Worm (Caenorhabditis elegans) whole organism, L1 larva: Measurements from ENCODE around the gene try-9.

Experiments
- aha-1 ChIP-seq: fragments of 150-350 bp; optimal IDR thresholded peaks from 2 replicates; lab custom pipeline; 2014; ENCODE audit warnings: missing biosample characterization, missing genetic modification characterization
- aly-2 ChIP-seq: fragments of 150-350 bp; optimal IDR thresholded peaks from 2 replicates; lab custom pipeline; 2014; ENCODE audit warnings: missing biosample characterization, missing genetic modification characterization
- efl-1 ChIP-seq, 4 experiments: fragments of 150-350 bp; optimal IDR thresholded peaks in 3 of 4; peaks in 1 of 4; 1 replicate in 1 of 4; 2 replicates in 3 of 4; lab custom pipeline; 2014; ENCODE audit warnings: missing biosample characterization in 2 of 4, missing genetic modification characterization in 2 of 4, missing genetic modification reagents in 2 of 4
- fos-1 ChIP-seq: fragments of 150-350 bp; optimal IDR thresholded peaks from 2 replicates; lab custom pipeline; 2014; ENCODE audit warnings: missing biosample characterization, missing genetic modification characterization
- hlh-4 ChIP-seq: sonication (generic microtip); optimal IDR thresholded peaks from 2 replicates; lab custom pipeline; 2016; ENCODE audit warnings: mild to moderate bottlenecking, missing genetic modification characterization, missing compliant biosample characterization
- snpc-4 ChIP-seq: fragments of 150-350 bp; optimal IDR thresholded peaks from 2 replicates; lab custom pipeline; 2014; ENCODE audit warnings: missing biosample characterization, missing genetic modification characterization
- sox-4 ChIP-seq: sonication (generic microtip); optimal IDR thresholded peaks from 2 replicates; lab custom pipeline; 2016; ENCODE audit warnings: missing genetic modification characterization, missing compliant biosample characterization
- sptf-1 ChIP-seq: fragments of 150-350 bp; optimal IDR thresholded peaks from 2 replicates; lab custom pipeline; 2014; ENCODE audit warnings: missing biosample characterization, missing genetic modification characterization
- unc-62 ChIP-seq: fragments of 150-350 bp; optimal IDR thresholded peaks from 2 replicates; lab custom pipeline; 2014; ENCODE audit warnings: missing biosample characterization, missing genetic modification reagents, missing genetic modification characterization

DNA sequence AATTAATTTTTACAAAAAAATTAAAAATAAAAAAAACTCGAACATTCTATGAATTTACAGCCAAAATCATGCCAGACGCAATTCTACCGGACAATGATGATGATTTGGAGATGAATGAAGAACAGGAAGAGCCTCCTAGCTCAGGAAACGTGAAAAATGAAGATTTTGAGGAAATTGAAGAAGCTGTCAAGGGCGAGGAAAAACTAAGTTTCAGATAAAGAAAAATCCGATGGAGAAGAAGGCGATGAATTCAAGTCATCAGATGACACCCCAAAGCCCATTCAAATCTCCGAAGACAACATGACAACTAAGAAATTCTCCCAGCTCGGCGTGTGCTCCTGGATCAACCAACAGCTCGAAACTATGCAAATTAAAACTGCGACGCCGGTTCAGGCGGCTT is 46.3 kb upstream of the try-9 start, which contains the start of gene Y52E8A.1:
- TF ChIP-seq sox-4 (tag; lab: Kevin White, UChicago) (no peak), aly-2 (tag; lab: Kevin White, UChicago) (no peak), snpc-4 (no peak), efl-1 (optimal IDR thresholded peaks at IDR 0.05; lab: Kevin White, UChicago) (no peak), efl-1 (GFP tag; optimal IDR thresholded peaks at IDR 0.05 in 1 of 2; lab: Kevin White, UChicago) (no peak), hlh-4 (tag; lab: Kevin White, UChicago) (no peak), sptf-1 (tag; lab: Kevin White, UChicago) (no peak), unc-62 (GFP tag; lab: Kevin White, UChicago) (no peak), aha-1 (no peak), fos-1 (no peak)
